Worm (Caenorhabditis elegans) whole organism, L1 larva: ENCODE results near the gene adm-2.

ENCODE experiments used
- C04F5.9 ChIP-seq: sonication (generic microtip); optimal IDR thresholded peaks from 2 replicates; lab custom pipeline; 2016; ENCODE audit warnings: missing genetic modification characterization, missing compliant biosample characterization
- C16A3.4 ChIP-seq: fragments of 150-350 bp; optimal IDR thresholded peaks from 2 replicates; lab custom pipeline; 2014; ENCODE audit warnings: missing biosample characterization, missing genetic modification characterization
- Y116A8C.19 ChIP-seq: sonication (generic microtip); optimal IDR thresholded peaks from 2 replicates; lab custom pipeline; 2016; ENCODE audit warnings: missing compliant biosample characterization, missing genetic modification characterization, borderline replicate concordance
- ama-1 ChIP-seq: fragments of 150-350 bp; optimal IDR thresholded peaks from 2 replicates; lab custom pipeline; 2014
- blmp-1 ChIP-seq: fragments of 150-350 bp; optimal IDR thresholded peaks from 2 replicates; lab custom pipeline; 2014; ENCODE audit warnings: missing biosample characterization, missing genetic modification characterization
- ceh-63 ChIP-seq: fragments of 200-800 bp; sonication (Bioruptor generic); optimal IDR thresholded peaks from 2 replicates; lab custom pipeline; 2018; ENCODE audit warnings: mild to moderate bottlenecking, missing genetic modification characterization, missing compliant biosample characterization
- ceh-8 ChIP-seq: fragments of 200-800 bp; sonication (Bioruptor generic); optimal IDR thresholded peaks from 2 replicates; lab custom pipeline; 2018; ENCODE audit warnings: mild to moderate bottlenecking, missing genetic modification characterization, moderate library complexity, missing compliant biosample characterization
- ceh-82 ChIP-seq, 3 experiments: fragments of 150-350 bp in 1 of 3; sonication (generic microtip) in 2 of 3; optimal IDR thresholded peaks; 2 replicates each; lab custom pipeline; 2014 to 2017; ENCODE audit warnings: missing biosample characterization in 3 of 3, missing genetic modification characterization in 3 of 3
- ceh-88 ChIP-seq: fragments of 200-800 bp; sonication (Bioruptor generic); IDR thresholded peaks from 2 replicates; pipeline ENCODE4 v1.3.6; 2022; ENCODE audit warnings: missing genetic modification characterization, missing compliant biosample characterization
- ceh-90 ChIP-seq: sonication (generic microtip); optimal IDR thresholded peaks from 2 replicates; lab custom pipeline; 2016; ENCODE audit warnings: missing genetic modification characterization, missing compliant biosample characterization
- efl-3 ChIP-seq: fragments of 200-800 bp; sonication (Bioruptor generic); optimal IDR thresholded peaks from 2 replicates; lab custom pipeline; 2018; ENCODE audit warnings: mild to moderate bottlenecking, missing genetic modification characterization, missing compliant biosample characterization
- elt-3 ChIP-seq, 6 experiments: fragments of 150-350 bp in 1 of 6; sonication (generic microtip); optimal IDR thresholded peaks; 2 replicates each; lab custom pipeline; 2017 to 2018; ENCODE audit warnings: missing biosample characterization in 6 of 6, missing genetic modification characterization in 6 of 6, inconsistent platforms in 1 of 6
- ets-5 ChIP-seq: fragments of 200-800 bp; sonication (Bioruptor generic); IDR thresholded peaks from 2 replicates; pipeline ENCODE4 v1.3.6; 2022; ENCODE audit warnings: missing genetic modification characterization, missing compliant biosample characterization
- grh-1 ChIP-seq: fragments of 200-800 bp; sonication (Bioruptor generic); IDR thresholded peaks from 2 replicates; pipeline ENCODE4 v1.3.6; 2022; ENCODE audit warnings: missing genetic modification reagents, missing genetic modification characterization, missing compliant biosample characterization
- hlh-17 ChIP-seq: fragments of 200-800 bp; sonication (Bioruptor generic); optimal IDR thresholded peaks from 2 replicates; lab custom pipeline; 2018; ENCODE audit warnings: missing genetic modification characterization, mild to moderate bottlenecking, missing compliant biosample characterization, moderate library complexity, borderline replicate concordance
- hlh-4 ChIP-seq: sonication (generic microtip); optimal IDR thresholded peaks from 2 replicates; lab custom pipeline; 2016; ENCODE audit warnings: mild to moderate bottlenecking, missing genetic modification characterization, missing compliant biosample characterization
- irx-1 ChIP-seq: sonication (generic microtip); optimal IDR thresholded peaks from 2 replicates; lab custom pipeline; 2016; ENCODE audit warnings: missing genetic modification characterization, missing compliant biosample characterization
- isw-1 ChIP-seq: fragments of 200-800 bp; sonication (Bioruptor generic); IDR thresholded peaks from 2 replicates; pipeline ENCODE4 v1.3.6; 2022; ENCODE audit warnings: missing genetic modification characterization, missing compliant biosample characterization
- lin-13 ChIP-seq: fragments of 150-350 bp; optimal IDR thresholded peaks from 2 replicates; lab custom pipeline; 2014; ENCODE audit warnings: missing biosample characterization, missing genetic modification reagents, missing genetic modification characterization
- lin-14 ChIP-seq: fragments of 200-800 bp; sonication (Bioruptor generic); optimal IDR thresholded peaks from 2 replicates; lab custom pipeline; 2018; ENCODE audit warnings: mild to moderate bottlenecking, missing genetic modification characterization, moderate library complexity, missing compliant biosample characterization
- lin-15B ChIP-seq: fragments of 150-350 bp; sonication (generic microtip); optimal IDR thresholded peaks from 3 replicates; lab custom pipeline; 2014; ENCODE audit warnings: missing biosample characterization, missing genetic modification characterization
- lin-39 ChIP-seq: fragments of 150-350 bp; optimal IDR thresholded peaks from 2 replicates; lab custom pipeline; 2014; ENCODE audit warnings: missing biosample characterization, missing genetic modification reagents, missing genetic modification characterization
- mab-9 ChIP-seq: fragments of 200-800 bp; sonication (Bioruptor generic); IDR thresholded peaks from 2 replicates; pipeline ENCODE4 v1.3.6; 2022; ENCODE audit warnings: missing genetic modification reagents, missing genetic modification characterization, missing compliant biosample characterization
- nhr-11 ChIP-seq: fragments of 150-350 bp; optimal IDR thresholded peaks from 2 replicates; lab custom pipeline; 2014; ENCODE audit warnings: missing biosample characterization, missing genetic modification characterization
- nhr-20 ChIP-seq: sonication (generic microtip); optimal IDR thresholded peaks from 2 replicates; lab custom pipeline; 2016; ENCODE audit warnings: mild to moderate bottlenecking, missing genetic modification characterization, missing compliant biosample characterization
- nhr-28 ChIP-seq: fragments of 150-350 bp; optimal IDR thresholded peaks from 2 replicates; lab custom pipeline; 2014; ENCODE audit warnings: missing biosample characterization, missing genetic modification characterization
- nhr-47 ChIP-seq: sonication (generic microtip); optimal IDR thresholded peaks from 2 replicates; lab custom pipeline; 2016; ENCODE audit warnings: mild to moderate bottlenecking, missing genetic modification characterization, moderate library complexity, missing compliant biosample characterization
- nhr-76 ChIP-seq: sonication (generic microtip); optimal IDR thresholded peaks from 2 replicates; lab custom pipeline; 2017; ENCODE audit warnings: missing biosample characterization, missing genetic modification characterization
- nhr-77 ChIP-seq: fragments of 150-350 bp; optimal IDR thresholded peaks from 2 replicates; lab custom pipeline; 2014; ENCODE audit warnings: missing biosample characterization, missing genetic modification characterization
- nhr-85 ChIP-seq: sonication (generic microtip); peaks from one replicate; lab custom pipeline; 2016; ENCODE audit warnings: missing genetic modification characterization, inconsistent platforms, missing compliant biosample characterization
- nhr-90 ChIP-seq: sonication (generic microtip); optimal IDR thresholded peaks from 2 replicates; lab custom pipeline; 2016; ENCODE audit warnings: mild to moderate bottlenecking, missing genetic modification characterization, missing compliant biosample characterization; ENCODE audit not compliant: poor library complexity
- pag-3 ChIP-seq: sonication (generic microtip); optimal IDR thresholded peaks from 2 replicates; lab custom pipeline; 2017; ENCODE audit warnings: missing genetic modification characterization, mild to moderate bottlenecking, missing compliant biosample characterization, antibody characterized with exemption, borderline replicate concordance; ENCODE audit not compliant: insufficient read depth
- skn-1 ChIP-seq: fragments of 150-350 bp; optimal IDR thresholded peaks from 2 replicates; lab custom pipeline; 2014; ENCODE audit warnings: missing biosample characterization, missing genetic modification characterization
- sox-4 ChIP-seq: sonication (generic microtip); optimal IDR thresholded peaks from 2 replicates; lab custom pipeline; 2016; ENCODE audit warnings: missing genetic modification characterization, missing compliant biosample characterization
- sptf-1 ChIP-seq: fragments of 150-350 bp; optimal IDR thresholded peaks from 2 replicates; lab custom pipeline; 2014; ENCODE audit warnings: missing biosample characterization, missing genetic modification characterization
- tbx-2 ChIP-seq: sonication (generic microtip); optimal IDR thresholded peaks from 2 replicates; lab custom pipeline; 2016; ENCODE audit warnings: missing genetic modification characterization, missing compliant biosample characterization
- unc-130 ChIP-seq: fragments of 150-350 bp; optimal IDR thresholded peaks from 2 replicates; lab custom pipeline; 2017; ENCODE audit warnings: missing biosample characterization, missing genetic modification characterization, inconsistent platforms
- unc-98 ChIP-seq: fragments of 200-800 bp; sonication (Bioruptor generic); IDR thresholded peaks from 2 replicates; pipeline ENCODE4 v1.3.6; 2022; ENCODE audit warnings: missing genetic modification characterization, missing compliant biosample characterization
- vab-15 ChIP-seq: sonication (generic microtip); optimal IDR thresholded peaks from 2 replicates; lab custom pipeline; 2017; ENCODE audit warnings: missing genotype, mild to moderate bottlenecking, missing genetic modification characterization, missing compliant biosample characterization
- ztf-4 ChIP-seq: fragments of 150-350 bp; optimal IDR thresholded peaks from 2 replicates; lab custom pipeline; 2014; ENCODE audit warnings: missing biosample characterization, missing genetic modification characterization

adm-2 gene

DNA sequence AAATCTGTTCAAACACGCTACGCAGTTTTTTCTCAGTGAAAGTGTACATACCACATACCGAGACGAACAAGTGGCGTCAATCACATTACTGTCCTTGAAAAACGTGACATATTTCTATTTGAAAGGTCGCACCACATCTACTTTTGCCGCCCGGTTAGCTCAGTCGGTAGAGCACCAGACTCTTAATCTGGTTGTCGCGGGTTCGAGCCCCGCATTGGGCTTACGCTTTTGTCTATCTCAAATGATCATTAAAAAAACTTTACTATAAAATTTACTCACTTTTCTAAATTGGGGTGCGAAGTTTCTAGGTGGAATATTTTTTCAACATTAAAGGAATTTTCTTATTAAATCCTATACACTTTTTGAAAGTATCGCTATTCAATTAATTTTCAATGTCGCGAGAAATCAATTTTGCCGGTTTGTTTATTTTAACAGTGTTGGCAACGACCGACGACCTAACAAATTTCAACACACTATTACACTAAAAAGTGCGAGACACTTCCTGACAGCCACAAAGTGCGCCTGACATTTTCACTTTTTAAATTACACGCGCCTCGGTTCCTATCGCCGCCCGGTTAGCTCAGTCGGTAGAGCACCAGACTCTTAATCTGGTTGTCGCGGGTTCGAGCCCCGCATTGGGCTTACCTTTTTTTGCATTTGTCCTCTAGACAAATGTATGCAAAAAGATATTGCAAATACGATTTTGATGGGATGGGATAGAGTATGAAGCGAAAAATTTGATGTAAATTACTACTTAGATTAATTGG, 42.6 kb downstream of the adm-2 start (continued):
- TF ChIP-seq ceh-82 (tag; optimal IDR thresholded peaks at IDR 0.05; lab: Kevin White, UChicago) (peak in 2 of 3 experiments; percentile 28 to 32), lin-39 (tag; lab: Kevin White, UChicago) (no peak), tbx-2 (tag; lab: Kevin White, UChicago) (peak; percentile 8), lin-13 (GFP tag; lab: Kevin White, UChicago) (no peak), hlh-17 (no peak), nhr-77 (tag; lab: Kevin White, UChicago) (peak; percentile 40), vab-15 (no peak), nhr-28 (tag; lab: Kevin White, UChicago) (no peak), hlh-4 (tag; lab: Kevin White, UChicago) (no peak), unc-130 (tag; lab: Kevin White, UChicago) (no peak), ceh-90 (tag; lab: Kevin White, UChicago) (no peak), lin-15B (tag; lab: Kevin White, UChicago) (no peak), ama-1 (no peak), ceh-88 (GFP tag; lab: Robert Waterston, UW) (no peak), blmp-1 (tag; lab: Kevin White, UChicago) (peak; percentile 52), nhr-47 (tag; lab: Kevin White, UChicago) (peak; percentile 43), unc-98 (GFP tag; lab: Robert Waterston, UW) (no peak), elt-3 (tag; optimal IDR thresholded peaks at IDR 0.05; lab: Kevin White, UChicago) (peak in 2 of 6 experiments; percentile 35 to 36), nhr-11 (tag; lab: Kevin White, UChicago) (no peak), Y116A8C.19 (tag; lab: Kevin White, UChicago) (no peak), sptf-1 (tag; lab: Kevin White, UChicago) (no peak), nhr-90 (peak; percentile 29), nhr-76 (no peak), ceh-63 (GFP tag; lab: Kevin White, UChicago) (no peak), isw-1 (GFP tag; lab: Robert Waterston, UW) (no peak), ets-5 (no peak), efl-3 (GFP tag; lab: Kevin White, UChicago) (no peak), ztf-4 (tag; lab: Kevin White, UChicago) (no peak), irx-1 (tag; lab: Kevin White, UChicago) (no peak), ceh-8 (no peak), grh-1 (GFP tag; lab: Robert Waterston, UW) (no peak), nhr-20 (peak; percentile 31), C16A3.4 (tag; lab: Kevin White, UChicago) (no peak), sox-4 (tag; lab: Kevin White, UChicago) (no peak), skn-1 (tag; lab: Kevin White, UChicago) (peak; percentile 16), mab-9 (GFP tag; lab: Robert Waterston, UW) (no peak), C04F5.9 (tag; lab: Kevin White, UChicago) (no peak)
- TF ChIP-seq, all 84 proteins: peak for 27

DNA sequence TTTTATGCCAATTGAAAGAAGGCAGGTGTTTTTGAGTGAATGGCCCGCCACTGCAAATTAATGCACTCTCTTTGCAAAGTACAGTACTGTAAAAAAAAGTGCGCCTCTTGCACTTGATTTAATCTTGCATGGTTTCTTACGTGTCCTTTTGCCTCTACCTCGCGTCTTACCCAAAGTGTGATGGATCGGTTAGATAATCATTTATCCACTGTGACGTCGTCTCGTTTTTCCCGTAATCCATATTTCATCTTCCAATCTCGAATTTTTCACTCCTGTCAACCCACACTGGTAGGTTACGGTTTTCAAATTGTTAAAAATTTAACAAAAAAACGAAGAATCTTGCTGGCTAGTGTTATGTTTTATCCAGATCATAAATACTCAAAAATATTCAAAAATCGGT, 48.9 kb downstream of the adm-2 start:
- peak; percentile 29 for TF ChIP-seq lin-14 (GFP tag; lab: Kevin White, UChicago)
- TF ChIP-seq nhr-20: peak; percentile 43
- TF ChIP-seq pag-3: no peak
- peak; percentile 48 for TF ChIP-seq blmp-1 (tag; lab: Kevin White, UChicago)
- TF ChIP-seq nhr-85: peak; percentile 87
